Worm (Caenorhabditis elegans): Measurements from ENCODE around the gene Y105C5A.15.
"Not testable (repeated sequence)": the region's sequence is repeated elsewhere in the genome, so short reads cannot be mapped to it uniquely, and the experiment has no call there.

ce11 chrIV:15729583-15729982, 40.6 kb downstream of the Y105C5A.15 start:
- not testable (repeated sequence) for TF ChIP-seq ama-1 (optimal IDR thresholded peaks at IDR 0.05); ets-7 (tag; optimal IDR thresholded peaks at IDR 0.05); F13C5.2 (tag; optimal IDR thresholded peaks at IDR 0.05); tbx-37 (GFP tag; conservative IDR thresholded peaks at IDR 0.05)

All from whole organism, early embryonic.